Worm (Caenorhabditis elegans): ENCODE measurements around the gene B0035.15.
"Not testable (repeated sequence)": the region's sequence is repeated elsewhere in the genome, so short reads cannot be mapped to it uniquely, and the experiment has no call there.

B0035.15 gene

DNA sequence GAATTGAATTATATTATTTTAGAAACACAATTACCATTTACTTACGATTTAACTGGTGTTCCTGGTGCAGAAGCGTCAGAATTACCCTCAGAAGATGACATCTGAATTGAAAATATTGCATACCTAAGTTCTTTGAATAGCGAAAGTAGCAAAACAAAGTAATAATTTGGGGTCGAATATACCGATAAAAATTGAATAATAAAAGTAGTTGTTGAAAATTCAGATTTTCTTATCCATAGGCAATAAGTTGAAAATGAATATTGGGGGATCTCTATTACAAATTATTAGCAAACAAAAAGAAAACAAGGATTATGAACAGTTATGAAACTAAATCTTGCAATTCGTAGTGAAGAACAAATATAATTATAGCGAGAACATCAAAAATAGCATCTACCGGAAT lies 31.2 kb upstream of the B0035.15 start, which contains the start of gene leo-1:
leo-1 (minus strand) TSS at position 101 of the 400 bp plus-strand sequence.
- no peak for TF ChIP-seq F13H6.1 (tag; optimal IDR thresholded peaks at IDR 0.05)
- TF ChIP-seq ztf-1 (GFP tag; conservative IDR thresholded peaks at IDR 0.05): no peak
- no peak for TF ChIP-seq lin-13 (GFP tag; optimal IDR thresholded peaks at IDR 0.05)
- no peak for TF ChIP-seq R02D3.7 (tag; optimal IDR thresholded peaks at IDR 0.05)
- TF ChIP-seq snpc-4 (tag; optimal IDR thresholded peaks at IDR 0.05): no peak
- no peak for TF ChIP-seq fos-1 (tag; optimal IDR thresholded peaks at IDR 0.05)

DNA sequence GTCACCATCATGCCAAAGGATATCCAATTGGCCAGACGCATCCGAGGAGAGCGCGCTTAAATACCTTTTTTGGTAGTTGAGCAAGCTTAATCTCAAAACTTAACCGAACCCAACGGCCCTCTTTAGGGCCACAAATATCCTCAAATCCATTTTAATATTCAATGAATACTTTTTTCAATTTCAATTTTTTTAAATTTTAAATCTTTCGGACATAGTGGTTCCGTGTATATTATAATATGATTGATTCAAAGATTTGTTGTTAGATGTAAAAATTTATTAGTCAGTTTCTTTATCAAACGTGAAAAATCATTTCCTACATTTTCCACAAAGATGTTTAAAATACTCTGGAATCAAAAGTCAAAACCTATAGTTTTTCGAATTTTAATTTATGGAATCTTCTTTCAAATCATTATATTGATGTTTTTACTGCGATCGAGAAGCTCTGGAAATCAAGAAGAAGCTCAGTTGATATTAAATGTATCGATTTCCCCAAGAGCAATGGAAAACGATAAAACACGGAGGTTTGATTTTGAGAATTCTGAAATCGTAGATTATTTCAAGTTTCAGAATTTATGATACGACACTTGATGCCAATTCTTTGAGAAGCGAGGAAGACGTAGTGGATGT lies 29.0 kb upstream of the B0035.15 start, which contains the start of gene B0035.21:
B0035.21 (plus strand) TSS at position 322 of the 627 bp plus-strand sequence.
- TF ChIP-seq lsy-2 (tag; optimal IDR thresholded peaks at IDR 0.05) (no peak), mdl-1 (tag; optimal IDR thresholded peaks at IDR 0.05) (no peak), zag-1 (tag; optimal IDR thresholded peaks at IDR 0.05) (no peak), unc-39 (tag; optimal IDR thresholded peaks at IDR 0.05) (no peak), alr-1 (tag; optimal IDR thresholded peaks at IDR 0.05) (no peak), nhr-12 (tag; optimal IDR thresholded peaks at IDR 0.05) (no peak), mbf-1 (tag; optimal IDR thresholded peaks at IDR 0.05) (no peak), ceh-16 (tag; optimal IDR thresholded peaks at IDR 0.05) (no peak), snpc-4 (tag; optimal IDR thresholded peaks at IDR 0.05) (no peak), elt-1 (tag; optimal IDR thresholded peaks at IDR 0.05) (no peak), lin-13 (GFP tag; optimal IDR thresholded peaks at IDR 0.05) (no peak), nhr-6 (tag; optimal IDR thresholded peaks at IDR 0.05) (no peak), ztf-11 (tag; optimal IDR thresholded peaks at IDR 0.05) (no peak), F13H6.1 (tag; optimal IDR thresholded peaks at IDR 0.05) (no peak), ztf-1 (GFP tag; conservative IDR thresholded peaks at IDR 0.05) (no peak), aly-2 (tag; optimal IDR thresholded peaks at IDR 0.05) (no peak), ceh-82 (tag; optimal IDR thresholded peaks at IDR 0.05) (no peak), nhr-77 (tag; optimal IDR thresholded peaks at IDR 0.05) (no peak)

DNA sequence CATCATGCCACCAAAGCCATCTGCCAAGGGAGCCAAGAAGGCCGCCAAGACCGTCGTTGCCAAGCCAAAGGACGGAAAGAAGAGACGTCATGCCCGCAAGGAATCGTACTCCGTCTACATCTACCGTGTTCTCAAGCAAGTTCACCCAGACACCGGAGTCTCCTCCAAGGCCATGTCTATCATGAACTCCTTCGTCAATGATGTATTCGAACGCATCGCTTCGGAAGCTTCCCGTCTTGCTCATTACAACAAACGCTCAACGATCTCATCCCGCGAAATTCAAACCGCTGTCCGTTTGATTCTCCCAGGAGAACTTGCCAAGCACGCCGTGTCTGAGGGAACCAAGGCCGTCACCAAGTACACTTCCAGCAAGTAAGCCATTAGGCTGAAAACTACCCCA lies 26.7 kb upstream of the B0035.15 start, which contains the start of gene his-48:
his-48 (plus strand) TSS at position 5 of the 400 bp plus-strand sequence.
- not testable (repeated sequence) for TF ChIP-seq unc-55 (GFP tag; optimal IDR thresholded peaks at IDR 0.05); crh-2 (tag; optimal IDR thresholded peaks at IDR 0.05); elt-3 (tag; optimal IDR thresholded peaks at IDR 0.05)

DNA sequence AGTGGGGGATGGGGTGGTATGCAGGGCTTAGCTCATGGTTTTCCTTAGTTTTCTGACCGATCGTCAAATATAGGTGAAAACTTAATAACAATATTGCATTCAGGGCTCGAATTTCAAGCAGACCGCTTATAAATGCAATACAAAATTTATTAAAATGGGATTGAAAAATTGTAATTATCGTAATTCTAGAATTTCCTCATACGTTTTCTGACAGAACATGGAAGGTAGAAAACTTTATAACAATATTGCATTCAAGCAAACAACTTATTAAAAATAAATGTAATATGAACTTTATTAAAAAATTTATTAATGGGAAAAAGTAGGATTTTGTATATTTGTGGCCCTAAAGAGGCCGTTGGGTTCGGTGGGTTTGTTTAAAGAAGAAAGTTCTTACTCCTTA lies 25.6 kb upstream of the B0035.15 start:
- TF ChIP-seq unc-55 (GFP tag; optimal IDR thresholded peaks at IDR 0.05) (no peak), nhr-129 (tag; optimal IDR thresholded peaks at IDR 0.05) (no peak)

DNA sequence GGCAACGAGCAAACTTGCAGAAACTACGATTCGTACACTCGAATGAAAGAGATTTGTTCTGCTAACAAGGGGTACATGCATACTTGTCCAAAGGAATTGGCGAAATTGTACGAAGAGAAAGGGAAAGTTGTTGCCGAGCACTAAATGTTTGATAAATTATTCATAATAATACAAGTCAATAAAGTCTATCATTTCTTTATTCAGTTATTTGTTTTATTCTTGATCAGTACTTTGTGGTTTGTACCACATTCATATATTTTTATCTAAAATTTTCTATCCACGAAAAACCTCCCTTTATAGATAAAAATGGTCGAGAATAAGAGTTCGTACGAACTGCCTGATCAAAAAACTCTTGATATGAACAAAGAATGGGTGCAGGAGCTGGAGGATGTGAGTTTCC lies 22.4 kb upstream of the B0035.15 start, which contains the start of gene edg-1:
edg-1 (plus strand) TSS at position 301 of the 400 bp plus-strand sequence.
- TF ChIP-seq unc-39 (tag; optimal IDR thresholded peaks at IDR 0.05): no peak
- no peak for TF ChIP-seq lsy-2 (tag; optimal IDR thresholded peaks at IDR 0.05)
- no peak for TF ChIP-seq egl-27 (tag; optimal IDR thresholded peaks at IDR 0.05)
- no peak for TF ChIP-seq lin-13 (GFP tag; optimal IDR thresholded peaks at IDR 0.05)
- TF ChIP-seq nhr-12 (tag; optimal IDR thresholded peaks at IDR 0.05): no peak
- TF ChIP-seq unc-62 (GFP tag; optimal IDR thresholded peaks at IDR 0.05): no peak
- no peak for TF ChIP-seq nhr-21 (tag; optimal IDR thresholded peaks at IDR 0.05)
- TF ChIP-seq ceh-16 (tag; optimal IDR thresholded peaks at IDR 0.05): no peak
- no peak for TF ChIP-seq snpc-4 (tag; optimal IDR thresholded peaks at IDR 0.05)
- no peak for TF ChIP-seq lin-11 (tag; optimal IDR thresholded peaks at IDR 0.05)
- TF ChIP-seq ztf-1 (GFP tag; conservative IDR thresholded peaks at IDR 0.05): no peak
- no peak for TF ChIP-seq mdl-1 (tag; optimal IDR thresholded peaks at IDR 0.05)
- no peak for TF ChIP-seq aly-2 (tag; optimal IDR thresholded peaks at IDR 0.05)
- no peak for TF ChIP-seq sma-3 (GFP tag; optimal IDR thresholded peaks at IDR 0.05)
- no peak for TF ChIP-seq ceh-82 (tag; optimal IDR thresholded peaks at IDR 0.05)
- TF ChIP-seq fos-1 (tag; optimal IDR thresholded peaks at IDR 0.05): no peak
- no peak for TF ChIP-seq Y55F3AM.14 (GFP tag; optimal IDR thresholded peaks at IDR 0.05)
- no peak for TF ChIP-seq ztf-4 (tag; optimal IDR thresholded peaks at IDR 0.05)
- TF ChIP-seq zag-1 (tag; optimal IDR thresholded peaks at IDR 0.05): no peak
- TF ChIP-seq gmeb-1 (tag; optimal IDR thresholded peaks at IDR 0.05): no peak

All from whole organism, L2 larva.